Worm (Caenorhabditis elegans) whole organism, late embryonic: ENCODE results near the gene nhr-286.

Experiments used
- C08G9.2 ChIP-seq: sonication (generic microtip); optimal IDR thresholded peaks from 2 replicates; lab custom pipeline; 2016; ENCODE audit warnings: mild to moderate bottlenecking, missing genetic modification characterization, moderate library complexity, missing compliant biosample characterization
- K02D7.2 ChIP-seq: sonication (generic microtip); optimal IDR thresholded peaks from 2 replicates; lab custom pipeline; 2017; ENCODE audit warnings: mild to moderate bottlenecking, missing genetic modification characterization, missing compliant biosample characterization
- K09A11.1 ChIP-seq: sonication (generic microtip); optimal IDR thresholded peaks from 2 replicates; lab custom pipeline; 2017; ENCODE audit warnings: antibody characterized with exemption, mild to moderate bottlenecking, missing genetic modification characterization, missing compliant biosample characterization; ENCODE audit not compliant: insufficient read depth
- Y22D7AL.16 ChIP-seq: sonication (generic microtip); optimal IDR thresholded peaks from 2 replicates; lab custom pipeline; 2016; ENCODE audit warnings: missing genetic modification characterization, missing compliant biosample characterization
- ceh-14 ChIP-seq: sonication (generic microtip); optimal IDR thresholded peaks from 2 replicates; lab custom pipeline; 2016; ENCODE audit warnings: missing genotype, missing genetic modification characterization, missing compliant biosample characterization
- ceh-2 ChIP-seq: sonication (generic microtip); optimal IDR thresholded peaks from 2 replicates; lab custom pipeline; 2016; ENCODE audit warnings: missing genotype, missing genetic modification characterization, missing compliant biosample characterization
- ceh-22 ChIP-seq: sonication (generic microtip); optimal IDR thresholded peaks from 2 replicates; lab custom pipeline; 2017; ENCODE audit warnings: missing biosample characterization, missing genetic modification characterization
- ceh-24 ChIP-seq: sonication (generic microtip); optimal IDR thresholded peaks from 2 replicates; lab custom pipeline; 2016; ENCODE audit warnings: mild to moderate bottlenecking, missing genetic modification characterization, missing compliant biosample characterization
- ceh-30 ChIP-seq: fragments of 150-350 bp; optimal IDR thresholded peaks from 2 replicates; lab custom pipeline; 2014; ENCODE audit warnings: missing biosample characterization, missing genetic modification characterization
- ceh-45 ChIP-seq: fragments of 200-800 bp; sonication (Bioruptor generic); IDR thresholded peaks from 2 replicates; pipeline ENCODE4 v1.3.6; 2022; ENCODE audit warnings: missing genetic modification reagents, missing genetic modification characterization, missing compliant biosample characterization
- ceh-9 ChIP-seq: sonication (generic microtip); optimal IDR thresholded peaks from 2 replicates; lab custom pipeline; 2016; ENCODE audit warnings: mild to moderate bottlenecking, missing genetic modification characterization, inconsistent platforms, missing compliant biosample characterization
- che-1 ChIP-seq: sonication (generic microtip); optimal IDR thresholded peaks from 2 replicates; lab custom pipeline; 2016; ENCODE audit warnings: mild to moderate bottlenecking, missing genetic modification characterization, missing compliant biosample characterization
- dve-1 ChIP-seq: sonication (generic microtip); optimal IDR thresholded peaks from 2 replicates; lab custom pipeline; 2017; ENCODE audit warnings: antibody characterized with exemption, mild to moderate bottlenecking, missing genetic modification characterization, missing compliant biosample characterization
- elt-2 ChIP-seq: sonication (generic microtip); optimal IDR thresholded peaks from 2 replicates; lab custom pipeline; 2016; ENCODE audit warnings: missing genetic modification reagents, missing genetic modification characterization, missing compliant biosample characterization
- elt-4 ChIP-seq: sonication (generic microtip); optimal IDR thresholded peaks from 2 replicates; lab custom pipeline; 2016; ENCODE audit warnings: missing genetic modification characterization, missing compliant biosample characterization
- fax-1 ChIP-seq: sonication (generic microtip); optimal IDR thresholded peaks from 2 replicates; lab custom pipeline; 2016; ENCODE audit warnings: missing genotype, missing genetic modification characterization, missing compliant biosample characterization
- hlh-15 ChIP-seq: sonication (generic microtip); optimal IDR thresholded peaks from 2 replicates; lab custom pipeline; 2016; ENCODE audit warnings: missing genetic modification characterization, missing compliant biosample characterization
- hlh-6 ChIP-seq: sonication (generic microtip); optimal IDR thresholded peaks from 2 replicates; lab custom pipeline; 2016; ENCODE audit warnings: missing genotype, missing genetic modification characterization, missing compliant biosample characterization
- hlh-8 ChIP-seq: sonication (generic microtip); optimal IDR thresholded peaks from 2 replicates; lab custom pipeline; 2016; ENCODE audit warnings: missing genotype, missing genetic modification characterization, missing compliant biosample characterization
- lim-6 ChIP-seq: sonication (generic microtip); optimal IDR thresholded peaks from 2 replicates; lab custom pipeline; 2016; ENCODE audit warnings: missing genetic modification characterization, missing compliant biosample characterization
- lin-11 ChIP-seq: fragments of 200-800 bp; sonication (Bioruptor generic); optimal IDR thresholded peaks from 2 replicates; lab custom pipeline; 2018; ENCODE audit warnings: mild to moderate bottlenecking, missing genetic modification characterization, missing compliant biosample characterization
- mec-3 ChIP-seq: sonication (generic microtip); optimal IDR thresholded peaks from 2 replicates; lab custom pipeline; 2016; ENCODE audit warnings: borderline replicate concordance, missing genetic modification characterization, missing compliant biosample characterization
- nfya-1 ChIP-seq: sonication (generic microtip); optimal IDR thresholded peaks from 2 replicates; lab custom pipeline; 2017; ENCODE audit warnings: missing genetic modification characterization, mild to moderate bottlenecking, missing compliant biosample characterization, antibody characterized with exemption, moderate library complexity
- nhr-11 ChIP-seq: fragments of 150-350 bp; optimal IDR thresholded peaks from 2 replicates; lab custom pipeline; 2014; ENCODE audit warnings: missing biosample characterization, missing genetic modification characterization
- nhr-232 ChIP-seq: sonication (generic microtip); optimal IDR thresholded peaks from 2 replicates; lab custom pipeline; 2016; ENCODE audit warnings: missing genetic modification characterization, missing compliant biosample characterization
- odd-2 ChIP-seq: sonication (generic microtip); optimal IDR thresholded peaks from 2 replicates; lab custom pipeline; 2017; ENCODE audit warnings: antibody characterized with exemption, mild to moderate bottlenecking, missing genetic modification characterization, missing compliant biosample characterization
- pqm-1 ChIP-seq: sonication (generic microtip); optimal IDR thresholded peaks from 2 replicates; lab custom pipeline; 2016; ENCODE audit warnings: missing genetic modification characterization, missing compliant biosample characterization
- rnt-1 ChIP-seq: sonication (generic microtip); optimal IDR thresholded peaks from 2 replicates; lab custom pipeline; 2016; ENCODE audit warnings: missing genetic modification characterization, missing compliant biosample characterization
- sox-2 ChIP-seq: fragments of 200-800 bp; sonication (Bioruptor generic); IDR thresholded peaks from 2 replicates; pipeline ENCODE4 v1.3.6; 2022; ENCODE audit warnings: missing genetic modification reagents, missing genetic modification characterization, missing compliant biosample characterization
- syd-9 ChIP-seq: sonication (generic microtip); optimal IDR thresholded peaks from 2 replicates; lab custom pipeline; 2016; ENCODE audit warnings: mild to moderate bottlenecking, missing genetic modification characterization, moderate library complexity, missing compliant biosample characterization
- ttx-3 ChIP-seq: sonication (generic microtip); optimal IDR thresholded peaks from 2 replicates; lab custom pipeline; 2016; ENCODE audit warnings: missing genetic modification reagents, missing genetic modification characterization, missing compliant biosample characterization
- unc-3 ChIP-seq, 2 experiments: fragments of 200-800 bp in 1 of 2; sonication (Bioruptor generic) in 1 of 2; sonication (generic microtip) in 1 of 2; conservative IDR thresholded peaks in 1 of 2; optimal IDR thresholded peaks in 1 of 2; 2 replicates each; pipeline versions ENCODE4 v1.3.6 to Lab custom; 2016 to 2022; ENCODE audit warnings: missing compliant biosample characterization in 2 of 2, missing genetic modification characterization in 2 of 2, missing genetic modification reagents in 1 of 2
- unc-55 ChIP-seq: sonication (generic microtip); optimal IDR thresholded peaks from 2 replicates; lab custom pipeline; 2017; ENCODE audit warnings: missing biosample characterization, missing genetic modification reagents, missing genetic modification characterization
- unc-86 ChIP-seq: sonication (generic microtip); optimal IDR thresholded peaks from 2 replicates; lab custom pipeline; 2016; ENCODE audit warnings: missing genetic modification characterization, missing compliant biosample characterization

Gene nhr-286

DNA sequence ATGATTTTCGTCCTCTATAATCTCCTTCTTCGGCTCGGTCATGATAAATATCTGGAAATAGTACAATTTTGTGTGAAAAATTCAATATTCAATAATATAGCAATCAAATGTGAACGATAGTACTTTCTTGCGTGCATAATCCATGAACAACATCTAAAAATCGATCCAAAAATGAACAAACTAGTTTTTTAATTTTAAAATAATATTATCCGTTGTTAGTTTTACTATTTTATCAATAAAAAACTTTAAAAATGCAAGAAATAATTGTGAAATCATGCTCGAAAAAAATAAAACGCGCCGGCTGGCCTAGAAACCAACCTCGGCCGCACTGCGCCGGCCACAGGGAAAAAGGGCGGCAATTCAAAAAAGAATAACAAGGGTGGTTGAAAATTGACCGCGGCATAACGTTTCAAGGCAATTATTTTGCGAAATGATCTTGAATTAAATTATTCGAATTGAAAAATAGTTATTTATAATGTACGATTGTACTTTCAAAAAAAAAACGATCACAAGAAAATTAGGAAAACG lies 6.7 kb downstream of the nhr-286 start, which contains the start of gene mys-1 (continued):
- TF ChIP-seq unc-86 (tag; lab: Kevin White, UChicago) (peak; percentile 1), K02D7.2 (no peak), rnt-1 (peak; percentile 42), che-1 (no peak), pqm-1 (tag; lab: Kevin White, UChicago) (peak; percentile 63), hlh-8 (tag; lab: Kevin White, UChicago) (peak; percentile 78), C08G9.2 (peak; percentile 92), ceh-14 (tag; lab: Kevin White, UChicago) (peak; percentile 72), odd-2 (tag; lab: Kevin White, UChicago) (no peak), mec-3 (tag; lab: Kevin White, UChicago) (peak; percentile 72), ceh-2 (tag; lab: Kevin White, UChicago) (peak; percentile 88), fax-1 (tag; lab: Kevin White, UChicago) (peak; percentile 63), hlh-6 (tag; lab: Kevin White, UChicago) (no peak), ceh-24 (no peak), unc-3 (GFP tag; conservative IDR thresholded peaks at IDR 0.05; lab: Robert Waterston, UW) (0 out of 2 replicates have a peak, but pooled peaks have one; percentile 32), unc-3 (tag; optimal IDR thresholded peaks at IDR 0.05; lab: Kevin White, UChicago) (no peak), dve-1 (tag; lab: Kevin White, UChicago) (no peak)

DNA sequence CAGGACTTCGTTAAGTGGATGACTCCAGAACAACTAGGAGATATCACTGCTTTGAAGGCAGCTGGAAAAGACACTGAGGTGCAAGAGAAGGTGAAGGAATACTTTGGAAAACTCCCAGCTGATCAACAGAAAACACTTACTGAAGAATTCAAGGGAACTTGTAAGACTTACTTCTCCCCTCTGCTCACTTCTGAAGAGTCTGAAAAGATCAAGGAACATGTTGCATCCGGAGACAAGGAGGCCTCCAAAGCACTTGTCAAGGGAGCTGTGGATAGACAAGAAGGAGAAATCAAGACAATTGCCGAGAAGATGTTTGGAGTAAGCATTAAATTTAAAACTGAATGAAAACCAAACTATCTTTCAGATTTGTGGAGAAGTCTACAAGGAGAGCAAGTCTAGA lies 12.0 kb downstream of the nhr-286 start:
- TF ChIP-seq ceh-24 (no peak), hlh-6 (tag; lab: Kevin White, UChicago) (no peak), hlh-15 (tag; lab: Kevin White, UChicago) (no peak), syd-9 (tag; lab: Kevin White, UChicago) (no peak), fax-1 (tag; lab: Kevin White, UChicago) (no peak), Y22D7AL.16 (no peak), nfya-1 (tag; lab: Kevin White, UChicago) (no peak), ceh-45 (GFP tag; lab: Robert Waterston, UW) (no peak), nhr-232 (tag; lab: Kevin White, UChicago) (no peak), sox-2 (GFP tag; lab: Robert Waterston, UW) (no peak), lin-11 (tag; lab: Kevin White, UChicago) (no peak), lim-6 (no peak), dve-1 (tag; lab: Kevin White, UChicago) (no peak), pqm-1 (tag; lab: Kevin White, UChicago) (no peak), ceh-9 (tag; lab: Kevin White, UChicago) (no peak), unc-55 (no peak), ceh-22 (tag; lab: Kevin White, UChicago) (no peak), nhr-11 (tag; lab: Kevin White, UChicago) (no peak), ttx-3 (tag; lab: Kevin White, UChicago) (no peak)

ce11 chrV:7078765-7079164 lies 12.6 kb downstream of the nhr-286 start:
- TF ChIP-seq che-1 = no peak
- TF ChIP-seq K09A11.1 (tag; lab: Kevin White, UChicago) = no peak
- TF ChIP-seq, all 69 proteins: peak for 0

DNA sequence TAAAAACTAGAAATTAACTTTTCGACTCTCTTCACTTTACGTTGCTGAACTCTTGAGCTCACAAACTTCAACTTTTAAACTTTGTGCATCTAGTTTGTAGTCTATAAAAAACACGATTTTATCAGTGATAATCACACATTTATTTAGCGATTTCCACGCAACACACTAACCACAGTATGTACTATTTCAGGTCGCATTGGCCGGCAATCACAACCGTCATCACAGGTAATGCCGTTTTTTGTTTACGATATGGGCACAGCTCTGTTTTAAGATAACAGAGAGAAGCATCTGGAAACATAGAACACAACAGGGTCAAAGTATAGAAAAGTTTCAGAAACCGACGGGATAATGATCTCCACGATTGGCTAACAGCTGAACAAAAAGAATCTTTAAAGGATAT lies 15.2 kb downstream of the nhr-286 start:
- TF ChIP-seq elt-4 (tag; lab: Kevin White, UChicago) (no peak), elt-2 (tag; lab: Kevin White, UChicago) (peak; percentile 7)

DNA sequence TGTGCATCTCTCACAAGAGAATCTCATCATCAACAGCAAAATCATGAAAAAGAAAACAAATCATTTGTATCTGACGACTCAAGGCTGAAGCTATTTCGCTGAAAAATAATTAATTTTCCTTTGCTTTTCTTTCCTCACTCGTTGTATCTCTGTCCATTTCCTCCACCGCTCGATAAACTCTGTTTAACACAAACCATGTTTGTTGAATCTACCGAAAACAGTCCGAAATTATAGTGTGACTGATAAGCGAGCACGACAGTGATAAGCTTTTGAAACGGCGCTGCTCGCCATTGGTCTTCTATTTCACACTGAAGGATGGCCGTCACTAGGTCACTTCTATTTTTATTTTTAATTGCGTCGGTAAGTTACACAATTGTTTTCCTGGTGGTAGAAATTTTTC lies 15.8 kb downstream of the nhr-286 start, which contains the start of gene npa-1:
npa-1 (plus strand) TSS at position 142 of the 400 bp plus-strand sequence.
- no peak for TF ChIP-seq ceh-30
- TF ChIP-seq elt-2 (tag; lab: Kevin White, UChicago) = peak; percentile 45
- TF ChIP-seq, all 69 proteins: peak for 1
